Fruit fly (Drosophila melanogaster) whole organism, embryonic: ENCODE data around the gene CG12538.

ENCODE experiments used
- Asciz ChIP-seq: fragments of 200-800 bp; sonication (Bioruptor generic); optimal IDR thresholded peaks from 2 replicates; lab custom pipeline; 2017; ENCODE audit warnings: missing biosample characterization, mild to moderate bottlenecking, missing genetic modification characterization, missing genetic modification reagents
- Atf-2 ChIP-seq: fragments of 200-800 bp; sonication (Bioruptor generic); optimal IDR thresholded peaks from 2 replicates; lab custom pipeline; 2016; ENCODE audit warnings: missing biosample characterization, missing genetic modification characterization
- CG11085 ChIP-seq: fragments of 200-800 bp; sonication (Bioruptor generic); IDR thresholded peaks from 2 replicates; pipeline ENCODE4 v1.3.6; 2022; ENCODE audit warnings: missing biosample characterization, missing genetic modification characterization
- CG11093 ChIP-seq: fragments of 200-800 bp; sonication (Bioruptor generic); IDR thresholded peaks from 3 replicates; pipeline ENCODE4 v1.3.6; 2022; ENCODE audit warnings: missing biosample characterization, missing genetic modification characterization
- CG11695 ChIP-seq: fragments of 200-800 bp; sonication (Bioruptor generic); IDR thresholded peaks from 3 replicates; pipeline ENCODE4 v1.3.6; 2022; ENCODE audit warnings: missing biosample characterization, missing genetic modification characterization
- CG12104 ChIP-seq: fragments of 200-800 bp; sonication (Bioruptor generic); optimal IDR thresholded peaks from 3 replicates; lab custom pipeline; 2016; ENCODE audit warnings: missing biosample characterization, missing genetic modification characterization
- CG1233 ChIP-seq: fragments of 200-800 bp; sonication (Bioruptor generic); optimal IDR thresholded peaks from 4 replicates; lab custom pipeline; 2018; ENCODE audit warnings: missing biosample characterization, mild to moderate bottlenecking, missing genetic modification characterization
- CG15514 ChIP-seq: fragments of 200-800 bp; sonication (Bioruptor generic); optimal IDR thresholded peaks from 3 replicates; lab custom pipeline; 2017; ENCODE audit warnings: missing biosample characterization, missing genetic modification characterization, mild to moderate bottlenecking, moderate library complexity, missing genetic modification reagents
- CG18011 ChIP-seq: fragments of 200-800 bp; sonication (Bioruptor generic); optimal IDR thresholded peaks from 2 replicates; lab custom pipeline; 2017; ENCODE audit warnings: missing biosample characterization, missing genetic modification characterization, mild to moderate bottlenecking, moderate library complexity, missing genotype
- CG30403 ChIP-seq: fragments of 200-800 bp; sonication (Bioruptor generic); optimal IDR thresholded peaks from 3 replicates; lab custom pipeline; 2016; ENCODE audit warnings: missing biosample characterization, missing genetic modification characterization
- CG4424 ChIP-seq: fragments of 200-800 bp; sonication (Bioruptor generic); optimal IDR thresholded peaks from 3 replicates; lab custom pipeline; 2016; ENCODE audit warnings: missing biosample characterization, missing genetic modification characterization
- CG4730 ChIP-seq: fragments of 200-800 bp; sonication (Bioruptor generic); IDR thresholded peaks from 2 replicates; pipeline ENCODE4 v1.3.6; 2022; ENCODE audit warnings: missing biosample characterization, missing genetic modification characterization
- CG4854 ChIP-seq: fragments of 200-800 bp; sonication (Bioruptor generic); optimal IDR thresholded peaks from 2 replicates; lab custom pipeline; 2016; ENCODE audit warnings: missing biosample characterization, missing genetic modification characterization, inconsistent platforms
- CG5245 ChIP-seq: fragments of 200-800 bp; sonication (Bioruptor generic); optimal IDR thresholded peaks from 3 replicates; lab custom pipeline; 2016; ENCODE audit warnings: missing biosample characterization, missing genetic modification characterization
- CG7271 ChIP-seq: fragments of 200-800 bp; sonication (Bioruptor generic); optimal IDR thresholded peaks from 2 replicates; lab custom pipeline; 2018; ENCODE audit warnings: missing biosample characterization, mild to moderate bottlenecking, missing genetic modification characterization, moderate library complexity
- CG7556 ChIP-seq: fragments of 200-800 bp; sonication (Bioruptor generic); optimal IDR thresholded peaks from 2 replicates; lab custom pipeline; 2017; ENCODE audit warnings: missing biosample characterization, mild to moderate bottlenecking, missing genetic modification characterization
- CG8478 ChIP-seq: fragments of >200 bp; optimal IDR thresholded peaks from 2 replicates; lab custom pipeline; 2018
- CG9609 ChIP-seq: fragments of 200-800 bp; sonication (Bioruptor generic); optimal IDR thresholded peaks from 3 replicates; lab custom pipeline; 2016; ENCODE audit warnings: missing biosample characterization, missing genetic modification characterization
- CG9932 ChIP-seq: fragments of 200-800 bp; sonication (Bioruptor generic); IDR thresholded peaks from 2 replicates; pipeline ENCODE4 v1.3.6; 2022; ENCODE audit warnings: missing biosample characterization, missing genetic modification characterization
- Dp ChIP-seq: fragments of 200-800 bp; sonication (Bioruptor generic); optimal IDR thresholded peaks from 2 replicates; lab custom pipeline; 2018; ENCODE audit warnings: missing biosample characterization, mild to moderate bottlenecking, missing genetic modification characterization, moderate library complexity
- E2f1 ChIP-seq: fragments of 200-800 bp; sonication (Bioruptor generic); IDR thresholded peaks from 2 replicates; pipeline ENCODE4 v1.3.6; 2022; ENCODE audit warnings: missing biosample characterization, missing genetic modification characterization
- Ets65A ChIP-seq: fragments of 200-800 bp; sonication (Bioruptor generic); peaks from one replicate; lab custom pipeline; 2016; ENCODE audit warnings: missing biosample characterization, missing genetic modification characterization
- Gug ChIP-seq: fragments of 200-800 bp; sonication (Bioruptor generic); IDR thresholded peaks from 4 replicates; pipeline ENCODE4 v1.3.6; 2022; ENCODE audit warnings: missing biosample characterization, missing genetic modification characterization
- HLH54F ChIP-seq: fragments of 200-800 bp; sonication (Bioruptor generic); optimal IDR thresholded peaks from 3 replicates; lab custom pipeline; 2016; ENCODE audit warnings: missing biosample characterization, missing genetic modification characterization
- Hr78 ChIP-seq, 2 experiments: fragments of 200-800 bp in 1 of 2; fragments of >200 bp in 1 of 2; sonication (Bioruptor generic) in 1 of 2; optimal IDR thresholded peaks; 2 replicates each; lab custom pipeline; 2017 to 2019; ENCODE audit warnings: missing biosample characterization in 2 of 2, missing genetic modification characterization in 2 of 2, mild to moderate bottlenecking in 1 of 2, moderate library complexity in 1 of 2
- Kr ChIP-seq: fragments of 200-800 bp; sonication (Bioruptor generic); optimal IDR thresholded peaks from 2 replicates; lab custom pipeline; 2017; ENCODE audit warnings: missing biosample characterization, mild to moderate bottlenecking, missing genetic modification characterization
- ab ChIP-seq: fragments of 200-800 bp; sonication (Bioruptor generic); optimal IDR thresholded peaks from 2 replicates; lab custom pipeline; 2016; ENCODE audit warnings: missing biosample characterization, missing genetic modification characterization
- al ChIP-seq: fragments of 200-800 bp; sonication (Bioruptor generic); IDR thresholded peaks from 2 replicates; pipeline ENCODE4 v1.3.6; 2022; ENCODE audit warnings: missing biosample characterization, missing genetic modification characterization
- aop ChIP-seq: fragments of 200-800 bp; sonication (Bioruptor generic); IDR thresholded peaks from 2 replicates; pipeline ENCODE4 v1.3.6; 2022; ENCODE audit warnings: missing biosample characterization, missing genetic modification characterization
- ato ChIP-seq: fragments of 200-800 bp; sonication (Bioruptor generic); IDR thresholded peaks from 2 replicates; pipeline ENCODE4 v1.3.6; 2022; ENCODE audit warnings: missing biosample characterization, missing genetic modification characterization; ENCODE audit not compliant: partially characterized antibody
- bowl ChIP-seq: fragments of 200-800 bp; sonication (Bioruptor generic); IDR thresholded peaks from 2 replicates; pipeline ENCODE4 v1.3.6; 2022; ENCODE audit warnings: missing biosample characterization, missing genetic modification characterization
- br ChIP-seq: fragments of >200 bp; optimal IDR thresholded peaks from 2 replicates; lab custom pipeline; 2017
- bsh ChIP-seq, 2 experiments: fragments of 200-800 bp; sonication (Bioruptor generic); optimal IDR thresholded peaks; 2 replicates each; lab custom pipeline; 2017 to 2018; ENCODE audit warnings: mild to moderate bottlenecking in 2 of 2, missing biosample characterization in 2 of 2, missing genetic modification characterization in 2 of 2, moderate library complexity in 1 of 2
- btn ChIP-seq: fragments of 200-800 bp; sonication (Bioruptor generic); optimal IDR thresholded peaks from 2 replicates; lab custom pipeline; 2016; ENCODE audit warnings: missing biosample characterization, missing genetic modification characterization
- cg ChIP-seq: fragments of 200-800 bp; sonication (Bioruptor generic); optimal IDR thresholded peaks from 3 replicates; lab custom pipeline; 2019; ENCODE audit warnings: missing biosample characterization, mild to moderate bottlenecking, missing genetic modification characterization, moderate library complexity
- corto ChIP-seq: fragments of 200-800 bp; sonication (Bioruptor generic); optimal IDR thresholded peaks from 2 replicates; lab custom pipeline; 2016; ENCODE audit warnings: missing biosample characterization, mild to moderate bottlenecking, missing genetic modification characterization, moderate library complexity
- dan ChIP-seq: fragments of 200-800 bp; sonication (Bioruptor generic); IDR thresholded peaks from 2 replicates; pipeline ENCODE4 v1.3.6; 2022; ENCODE audit warnings: missing biosample characterization, missing genetic modification characterization
- dati ChIP-seq: fragments of 200-800 bp; sonication (Bioruptor generic); IDR thresholded peaks from 2 replicates; pipeline ENCODE4 v1.3.6; 2022; ENCODE audit warnings: missing biosample characterization, missing genetic modification characterization
- eve ChIP-seq, 2 experiments: fragments of >200 bp; optimal IDR thresholded peaks; 2 replicates each; lab custom pipeline; 2017; ENCODE audit warnings: missing biosample characterization in 2 of 2, missing genetic modification characterization in 2 of 2
- grn ChIP-seq: fragments of 200-800 bp; sonication (Bioruptor generic); optimal IDR thresholded peaks from 3 replicates; lab custom pipeline; 2017; ENCODE audit warnings: missing biosample characterization, missing genetic modification characterization
- gsb-n ChIP-seq: fragments of 200-800 bp; sonication (Bioruptor generic); optimal IDR thresholded peaks from 3 replicates; lab custom pipeline; 2018; ENCODE audit warnings: missing biosample characterization, mild to moderate bottlenecking, missing genetic modification characterization
- hbn ChIP-seq: fragments of 200-800 bp; sonication (Bioruptor generic); IDR thresholded peaks from 2 replicates; pipeline ENCODE4 v1.3.6; 2022; ENCODE audit warnings: missing biosample characterization, missing genetic modification characterization; ENCODE audit not compliant: partially characterized antibody
- her ChIP-seq: fragments of 200-800 bp; sonication (Bioruptor generic); optimal IDR thresholded peaks from 2 replicates; lab custom pipeline; 2016; ENCODE audit warnings: missing biosample characterization, missing genetic modification characterization
- hkb ChIP-seq, 2 experiments: fragments of 200-800 bp in 1 of 2; fragments of >200 bp in 1 of 2; sonication (Bioruptor generic) in 1 of 2; IDR thresholded peaks in 1 of 2; optimal IDR thresholded peaks in 1 of 2; 2 replicates each; pipeline versions ENCODE4 v1.3.6 to Lab custom; 2017 to 2022; ENCODE audit warnings: missing biosample characterization in 1 of 2, missing genetic modification characterization in 1 of 2
- nerfin-2 ChIP-seq: fragments of 200-800 bp; sonication (Bioruptor generic); IDR thresholded peaks from 2 replicates; pipeline ENCODE4 v1.3.6; 2022; ENCODE audit warnings: missing biosample characterization, missing genetic modification characterization; ENCODE audit not compliant: partially characterized antibody
- sc ChIP-seq, 3 experiments: fragments of >200 bp in 2 of 3; fragments of 200-800 bp in 1 of 3; sonication (Bioruptor generic) in 1 of 3; optimal IDR thresholded peaks; 2 replicates in 2 of 3; 3 replicates in 1 of 3; lab custom pipeline; 2017; ENCODE audit warnings: mild to moderate bottlenecking in 1 of 3, missing biosample characterization in 1 of 3, missing genetic modification characterization in 1 of 3, missing genetic modification reagents in 1 of 3
- sd ChIP-seq: fragments of 200-800 bp; sonication (Bioruptor generic); optimal IDR thresholded peaks from 3 replicates; lab custom pipeline; 2018; ENCODE audit warnings: missing biosample characterization, mild to moderate bottlenecking, missing genetic modification characterization, moderate library complexity
- sens-2 ChIP-seq: fragments of 200-800 bp; sonication (Bioruptor generic); IDR thresholded peaks from 2 replicates; pipeline ENCODE4 v1.3.6; 2022; ENCODE audit warnings: missing biosample characterization, missing genetic modification characterization
- sr ChIP-seq: fragments of 200-800 bp; sonication (Bioruptor generic); IDR thresholded peaks from 3 replicates; pipeline ENCODE4 v1.3.6; 2022; ENCODE audit warnings: missing biosample characterization, missing genetic modification characterization
- toy ChIP-seq: fragments of 200-800 bp; sonication (Bioruptor generic); IDR thresholded peaks from 2 replicates; pipeline ENCODE4 v1.3.6; 2022; ENCODE audit warnings: missing biosample characterization, missing genetic modification characterization
- zfh1 ChIP-seq: fragments of 200-800 bp; sonication (Bioruptor generic); IDR thresholded peaks from 3 replicates; pipeline ENCODE4 v1.3.6; 2022; ENCODE audit warnings: missing biosample characterization, missing genetic modification characterization
- zfh2 ChIP-seq: fragments of 200-800 bp; sonication (Bioruptor generic); optimal IDR thresholded peaks from 2 replicates; lab custom pipeline; 2016; ENCODE audit warnings: missing biosample characterization, missing genetic modification characterization

The CG12538 gene

dm6 chr3R:13549515-13549914 is 26.2 kb upstream of the CG12538 start (continued):
- no peak for TF ChIP-seq Atf-2 (GFP tag; lab: Kevin White, UChicago)
- no peak for TF ChIP-seq HLH54F (GFP tag; lab: Kevin White, UChicago)
- no peak for TF ChIP-seq CG11085
- no peak for TF ChIP-seq CG9609 (GFP tag; lab: Kevin White, UChicago)
- no peak for TF ChIP-seq CG4730
- TF ChIP-seq al (GFP tag; lab: Robert Waterston, UW): no peak
- TF ChIP-seq CG12104 (GFP tag; lab: Kevin White, UChicago): no peak
- TF ChIP-seq dan (GFP tag; lab: Robert Waterston, UW): no peak
- no peak for TF ChIP-seq CG15514 (GFP tag; lab: Kevin White, UChicago)
- no peak for TF ChIP-seq CG9932 (GFP tag; lab: Robert Waterston, UW)
- TF ChIP-seq CG7556 (GFP tag; lab: Kevin White, UChicago): peak; percentile 24
- peak; percentile 55 for TF ChIP-seq CG30403 (GFP tag; lab: Kevin White, UChicago)
- TF ChIP-seq bowl (GFP tag; lab: Robert Waterston, UW): no peak
- no peak for TF ChIP-seq zfh2 (GFP tag; lab: Kevin White, UChicago)
- TF ChIP-seq aop (GFP tag; lab: Robert Waterston, UW): no peak
- no peak for TF ChIP-seq ab (GFP tag; lab: Kevin White, UChicago)
- no peak for TF ChIP-seq her (GFP tag; lab: Kevin White, UChicago)
- TF ChIP-seq Gug (GFP tag; lab: Robert Waterston, UW): no peak
- TF ChIP-seq CG11695: no peak
- no peak for TF ChIP-seq corto (GFP tag; lab: Kevin White, UChicago)
- TF ChIP-seq grn (GFP tag; lab: Kevin White, UChicago): no peak
- no peak for TF ChIP-seq cg
- no peak for TF ChIP-seq ato (GFP tag; lab: Robert Waterston, UW)
- TF ChIP-seq CG8478 (lab: Kevin White, UChicago): no peak
- peak in 1 of 2 experiments; percentile 72 for TF ChIP-seq eve (GFP tag; optimal IDR thresholded peaks at IDR 0.05; lab: Kevin White, UChicago)
- no peak for TF ChIP-seq hbn (GFP tag; lab: Robert Waterston, UW)
- TF ChIP-seq sc (optimal IDR thresholded peaks at IDR 0.05; lab: Kevin White, UChicago): no peak
- TF ChIP-seq sc (GFP tag; optimal IDR thresholded peaks at IDR 0.05; lab: Kevin White, UChicago): peak; percentile 31
- TF ChIP-seq zfh1 (GFP tag; lab: Robert Waterston, UW): no peak
- TF ChIP-seq br (lab: Kevin White, UChicago): no peak
- no peak for TF ChIP-seq CG18011 (GFP tag; lab: Kevin White, UChicago)
- no peak for TF ChIP-seq E2f1 (GFP tag; lab: Robert Waterston, UW)
- no peak for TF ChIP-seq CG7271
- no peak for TF ChIP-seq dati (GFP tag; lab: Robert Waterston, UW)
- no peak for TF ChIP-seq toy
- peak; percentile 32 for TF ChIP-seq Asciz
- no peak for TF ChIP-seq CG4854 (GFP tag; lab: Kevin White, UChicago)
- no peak for TF ChIP-seq sr (GFP tag; lab: Robert Waterston, UW)
- TF ChIP-seq Dp (GFP tag; lab: Kevin White, UChicago): no peak
- TF ChIP-seq nerfin-2 (GFP tag; lab: Robert Waterston, UW): no peak
- no peak for TF ChIP-seq btn (GFP tag; lab: Kevin White, UChicago)
- no peak for TF ChIP-seq CG1233 (GFP tag; lab: Kevin White, UChicago)
- TF ChIP-seq Ets65A: no peak
- TF ChIP-seq Kr (GFP tag; lab: Kevin White, UChicago): no peak
- TF ChIP-seq gsb-n (tag; lab: Kevin White, UChicago): peak; percentile 20
- TF ChIP-seq CG11093 (GFP tag; lab: Robert Waterston, UW): no peak
- no peak for TF ChIP-seq sd
- no peak for TF ChIP-seq CG4424
- TF ChIP-seq hkb (optimal IDR thresholded peaks at IDR 0.05; lab: Kevin White, UChicago): no peak
- no peak for TF ChIP-seq hkb (GFP tag; IDR thresholded peaks at IDR 0.05; lab: Robert Waterston, UW)
- TF ChIP-seq sens-2: no peak
- no peak for TF ChIP-seq CG5245 (GFP tag; lab: Kevin White, UChicago)
- peak in 1 of 2 experiments; percentile 37 for TF ChIP-seq Hr78 (GFP tag; optimal IDR thresholded peaks at IDR 0.05; lab: Kevin White, UChicago)
- TF ChIP-seq bsh (GFP tag; optimal IDR thresholded peaks at IDR 0.05; lab: Kevin White, UChicago): peak in 1 of 2 experiments; percentile 71
